Fruit fly (Drosophila melanogaster) whole organism, prepupa: ENCODE results near the gene CG32669.

Source experiments
- Blimp-1 ChIP-seq: fragments of 200-800 bp; sonication (Bioruptor generic); optimal IDR thresholded peaks from 3 replicates; lab custom pipeline; 2017; ENCODE audit warnings: missing biosample characterization, missing genetic modification characterization, mild to moderate bottlenecking, moderate library complexity, missing genetic modification reagents
- CG10631 ChIP-seq: fragments of 200-800 bp; sonication (Bioruptor generic); optimal IDR thresholded peaks from 2 replicates; lab custom pipeline; 2016; ENCODE audit warnings: missing biosample characterization, missing genetic modification characterization
- CG10669 ChIP-seq: fragments of 200-800 bp; sonication (Bioruptor generic); optimal IDR thresholded peaks from 3 replicates; lab custom pipeline; 2018; ENCODE audit warnings: missing biosample characterization, mild to moderate bottlenecking, missing genetic modification characterization, moderate library complexity
- CG11294 ChIP-seq: fragments of 200-800 bp; sonication (Bioruptor generic); IDR thresholded peaks from 2 replicates; pipeline ENCODE4 v1.3.6; 2022; ENCODE audit warnings: missing biosample characterization, missing genetic modification characterization
- CG11762 ChIP-seq: fragments of 200-800 bp; sonication (Bioruptor generic); optimal IDR thresholded peaks from 3 replicates; lab custom pipeline; 2016; ENCODE audit warnings: missing biosample characterization, missing genetic modification characterization; ENCODE audit not compliant: insufficient read depth
- CG11902 ChIP-seq: fragments of 200-800 bp; sonication (Bioruptor generic); optimal IDR thresholded peaks from 3 replicates; lab custom pipeline; 2016; ENCODE audit warnings: missing biosample characterization, missing genetic modification characterization
- CG15336 ChIP-seq: fragments of 200-800 bp; sonication (Bioruptor generic); IDR thresholded peaks from 2 replicates; pipeline ENCODE4 v1.3.6; 2022; ENCODE audit warnings: missing biosample characterization, missing genetic modification characterization
- CG3032 ChIP-seq: fragments of 200-800 bp; optimal IDR thresholded peaks from 2 replicates; lab custom pipeline; 2019; ENCODE audit warnings: missing biosample characterization, mild to moderate bottlenecking, missing genetic modification characterization, moderate library complexity
- CG31627 ChIP-seq: fragments of 200-800 bp; sonication (Bioruptor generic); optimal IDR thresholded peaks from 3 replicates; lab custom pipeline; 2016; ENCODE audit warnings: missing biosample characterization, missing genetic modification characterization
- CG32006 ChIP-seq: fragments of 200-800 bp; sonication (Bioruptor generic); optimal IDR thresholded peaks from 3 replicates; lab custom pipeline; 2017; ENCODE audit warnings: missing biosample characterization, mild to moderate bottlenecking, missing genetic modification characterization
- CG34406 ChIP-seq: fragments of 200-800 bp; sonication (Bioruptor generic); optimal IDR thresholded peaks from 3 replicates; lab custom pipeline; 2016; ENCODE audit warnings: missing biosample characterization, missing genetic modification characterization
- CG4318 ChIP-seq: fragments of 200-800 bp; sonication (Bioruptor generic); optimal IDR thresholded peaks from 3 replicates; lab custom pipeline; 2017; ENCODE audit warnings: missing biosample characterization, mild to moderate bottlenecking, missing genetic modification characterization
- CG6163 ChIP-seq: fragments of 200-800 bp; sonication (Bioruptor generic); IDR thresholded peaks from 3 replicates; pipeline ENCODE4 v1.3.6; 2022; ENCODE audit warnings: missing biosample characterization, missing genetic modification characterization
- CG6808 ChIP-seq: fragments of 200-800 bp; sonication (Bioruptor generic); optimal IDR thresholded peaks from 3 replicates; lab custom pipeline; 2017; ENCODE audit warnings: missing biosample characterization, missing genetic modification characterization, mild to moderate bottlenecking, moderate library complexity, missing genetic modification reagents
- CG7368 ChIP-seq: fragments of 200-800 bp; sonication (Bioruptor generic); optimal IDR thresholded peaks from 3 replicates; lab custom pipeline; 2016; ENCODE audit warnings: missing biosample characterization, missing genetic modification characterization
- CG8319 ChIP-seq: fragments of 200-800 bp; sonication (Bioruptor generic); optimal IDR thresholded peaks from 3 replicates; lab custom pipeline; 2016; ENCODE audit warnings: missing biosample characterization, missing genetic modification characterization
- CG8632 ChIP-seq: fragments of 200-800 bp; sonication (Bioruptor generic); optimal IDR thresholded peaks from 3 replicates; lab custom pipeline; 2016; ENCODE audit warnings: missing biosample characterization, missing genetic modification characterization
- Eip78C ChIP-seq: fragments of 200-800 bp; sonication (Bioruptor generic); peaks from one replicate; lab custom pipeline; 2016; ENCODE audit warnings: missing biosample characterization, missing genetic modification characterization
- Eip93F ChIP-seq: fragments of 200-800 bp; sonication (Bioruptor generic); optimal IDR thresholded peaks from 2 replicates; lab custom pipeline; 2016; ENCODE audit warnings: missing biosample characterization, mild to moderate bottlenecking, missing genetic modification characterization
- Ets21C ChIP-seq: fragments of 200-800 bp; sonication (Bioruptor generic); optimal IDR thresholded peaks from 3 replicates; lab custom pipeline; 2016; ENCODE audit warnings: missing biosample characterization, missing genetic modification characterization
- Ets96B ChIP-seq: fragments of 200-800 bp; optimal IDR thresholded peaks from 2 replicates; lab custom pipeline; 2019; ENCODE audit warnings: missing biosample characterization, mild to moderate bottlenecking, missing genetic modification characterization, moderate library complexity
- Gug ChIP-seq: fragments of 200-800 bp; sonication (Bioruptor generic); IDR thresholded peaks from 2 replicates; pipeline ENCODE4 v1.3.6; 2022; ENCODE audit warnings: missing biosample characterization, missing genetic modification characterization
- Hr38 ChIP-seq: sonication (Bioruptor generic); optimal IDR thresholded peaks from 2 replicates; lab custom pipeline; 2016; ENCODE audit warnings: missing biosample characterization, missing genetic modification characterization
- Hr39 ChIP-seq: fragments of 200-800 bp; sonication (Bioruptor generic); optimal IDR thresholded peaks from 2 replicates; lab custom pipeline; 2016; ENCODE audit warnings: missing biosample characterization, missing genetic modification characterization
- Hr4 ChIP-seq: fragments of 200-800 bp; sonication (Bioruptor generic); optimal IDR thresholded peaks from 3 replicates; lab custom pipeline; 2016; ENCODE audit warnings: missing biosample characterization, missing genetic modification characterization
- Lpt ChIP-seq: fragments of 200-800 bp; sonication (Bioruptor generic); optimal IDR thresholded peaks from 3 replicates; lab custom pipeline; 2016; ENCODE audit warnings: missing biosample characterization, missing genetic modification characterization
- Met ChIP-seq: fragments of 200-800 bp; sonication (Bioruptor generic); optimal IDR thresholded peaks from 3 replicates; lab custom pipeline; 2016; ENCODE audit warnings: missing biosample characterization, missing genetic modification characterization
- OdsH ChIP-seq: fragments of 200-800 bp; sonication (Bioruptor generic); optimal IDR thresholded peaks from 3 replicates; lab custom pipeline; 2016; ENCODE audit warnings: missing biosample characterization, missing genetic modification characterization
- Smox ChIP-seq: fragments of 200-800 bp; sonication (Bioruptor generic); optimal IDR thresholded peaks from 3 replicates; lab custom pipeline; 2016; ENCODE audit warnings: missing biosample characterization, missing genetic modification characterization
- Sox102F ChIP-seq: fragments of 200-800 bp; sonication (Bioruptor generic); optimal IDR thresholded peaks from 2 replicates; lab custom pipeline; 2016; ENCODE audit warnings: missing biosample characterization, mild to moderate bottlenecking, missing genetic modification characterization
- Sox14 ChIP-seq: fragments of 200-800 bp; sonication (Bioruptor generic); optimal IDR thresholded peaks from 3 replicates; lab custom pipeline; 2016; ENCODE audit warnings: missing biosample characterization, missing genetic modification characterization
- achi ChIP-seq: fragments of 200-800 bp; sonication (Bioruptor generic); optimal IDR thresholded peaks from 3 replicates; lab custom pipeline; 2016; ENCODE audit warnings: missing biosample characterization, missing genetic modification characterization
- acj6 ChIP-seq: fragments of 200-800 bp; sonication (Bioruptor generic); optimal IDR thresholded peaks from 3 replicates; lab custom pipeline; 2016; ENCODE audit warnings: missing biosample characterization, missing genetic modification characterization
- cyc ChIP-seq: fragments of 200-800 bp; sonication (Bioruptor generic); optimal IDR thresholded peaks from 3 replicates; lab custom pipeline; 2016; ENCODE audit warnings: missing biosample characterization, missing genetic modification characterization
- dac ChIP-seq: fragments of 200-800 bp; sonication (Bioruptor generic); optimal IDR thresholded peaks from 2 replicates; lab custom pipeline; 2017; ENCODE audit warnings: missing biosample characterization, mild to moderate bottlenecking, missing genetic modification characterization
- dsx ChIP-seq: fragments of 200-800 bp; optimal IDR thresholded peaks from 3 replicates; lab custom pipeline; 2019; ENCODE audit warnings: missing biosample characterization, mild to moderate bottlenecking, missing genetic modification characterization, moderate library complexity; ENCODE audit not compliant: poor library complexity, severe bottlenecking
- eg ChIP-seq: fragments of 200-800 bp; sonication (Bioruptor generic); IDR thresholded peaks from 3 replicates; pipeline ENCODE4 v1.3.6; 2022; ENCODE audit warnings: missing biosample characterization, missing genetic modification characterization
- esn ChIP-seq: fragments of 200-800 bp; sonication (Bioruptor generic); optimal IDR thresholded peaks from 2 replicates; lab custom pipeline; 2016; ENCODE audit warnings: missing biosample characterization, mild to moderate bottlenecking, missing genetic modification characterization, moderate library complexity
- fd85E ChIP-seq: fragments of 200-800 bp; sonication (Bioruptor generic); optimal IDR thresholded peaks from 3 replicates; lab custom pipeline; 2016; ENCODE audit warnings: missing biosample characterization, missing genetic modification characterization
- lz ChIP-seq: fragments of 200-800 bp; sonication (Bioruptor generic); optimal IDR thresholded peaks from 3 replicates; lab custom pipeline; 2016; ENCODE audit warnings: missing biosample characterization, missing genetic modification characterization
- net ChIP-seq: fragments of 200-800 bp; sonication (Bioruptor generic); optimal IDR thresholded peaks from 3 replicates; lab custom pipeline; 2016; ENCODE audit warnings: missing biosample characterization, missing genetic modification characterization
- pdm3 ChIP-seq: fragments of 200-800 bp; sonication (Bioruptor generic); optimal IDR thresholded peaks from 3 replicates; lab custom pipeline; 2016; ENCODE audit warnings: missing biosample characterization, missing genetic modification characterization
- spab ChIP-seq: fragments of 200-800 bp; sonication (Bioruptor generic); optimal IDR thresholded peaks from 2 replicates; lab custom pipeline; 2017; ENCODE audit warnings: missing biosample characterization, mild to moderate bottlenecking, missing genetic modification characterization, missing genetic modification reagents
- svp ChIP-seq: fragments of 200-800 bp; sonication (Bioruptor generic); peaks from one replicate; lab custom pipeline; 2016; ENCODE audit warnings: missing biosample characterization, missing genetic modification characterization
- topi ChIP-seq: fragments of 200-800 bp; sonication (Bioruptor generic); optimal IDR thresholded peaks from 3 replicates; lab custom pipeline; 2016; ENCODE audit warnings: missing biosample characterization, missing genetic modification characterization
- vri ChIP-seq: fragments of 200-800 bp; sonication (Bioruptor generic); optimal IDR thresholded peaks from 3 replicates; lab custom pipeline; 2016; ENCODE audit warnings: missing biosample characterization, mild to moderate bottlenecking, missing genetic modification characterization

The CG32669 gene

DNA sequence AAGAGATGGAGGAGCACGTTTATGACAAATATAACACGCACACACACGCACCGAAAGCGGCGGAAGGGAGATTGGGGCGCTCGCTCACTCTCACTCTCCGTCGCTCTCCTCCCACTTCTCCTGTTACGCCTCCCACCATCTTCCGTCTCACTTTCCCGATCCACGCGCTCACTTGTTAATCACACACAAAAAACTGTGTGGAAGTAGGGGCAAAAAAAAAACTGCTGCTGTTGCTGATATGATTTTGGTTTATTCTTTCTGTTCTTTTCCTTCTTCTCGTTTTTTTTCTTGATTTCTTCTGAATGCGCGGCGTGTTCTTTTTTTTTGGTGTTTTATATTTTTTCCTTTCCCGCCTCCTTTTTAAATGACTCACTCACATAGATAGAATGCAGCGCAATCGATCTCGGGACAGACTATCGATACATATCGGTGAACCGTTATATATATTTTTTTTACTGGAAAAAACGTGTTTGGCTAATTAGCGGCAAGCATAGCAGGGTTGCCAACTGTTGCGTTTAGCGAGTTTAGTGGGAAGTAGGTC lies 39.2 kb downstream of the CG32669 start (continued):
- TF ChIP-seq Sox102F (GFP tag; lab: Kevin White, UChicago) (peak; percentile 75), Smox (GFP tag; lab: Kevin White, UChicago) (peak; percentile 47), CG6163 (GFP tag; lab: Robert Waterston, UW) (peak; percentile 92), spab (GFP tag; lab: Kevin White, UChicago) (peak; percentile 83), pdm3 (GFP tag; lab: Kevin White, UChicago) (peak; percentile 54), lz (GFP tag; lab: Kevin White, UChicago) (peak; percentile 27), dsx (GFP tag; lab: Kevin White, UChicago) (peak; percentile 75), CG34406 (GFP tag; lab: Kevin White, UChicago) (peak; percentile 70), CG3032 (tag; lab: Kevin White, UChicago) (peak; percentile 66), vri (GFP tag; lab: Kevin White, UChicago) (peak; percentile 78), dac (GFP tag; lab: Kevin White, UChicago) (peak; percentile 11), Eip93F (GFP tag; lab: Kevin White, UChicago) (no peak), Hr4 (GFP tag; lab: Kevin White, UChicago) (peak; percentile 17), CG11902 (no peak), CG15336 (GFP tag; lab: Robert Waterston, UW) (peak; percentile 50), CG6808 (GFP tag; lab: Kevin White, UChicago) (peak; percentile 90), Eip78C (GFP tag; lab: Kevin White, UChicago) (peak; percentile 79), Hr38 (no peak), CG7368 (peak; percentile 52), Blimp-1 (peak; percentile 95), CG10669 (peak; percentile 76), CG11294 (peak; percentile 37; the same call in 1 of the 2 replicates), acj6 (GFP tag; lab: Kevin White, UChicago) (peak; percentile 2), fd85E (GFP tag; lab: Kevin White, UChicago) (no peak), Ets96B (tag; lab: Kevin White, UChicago) (peak; percentile 68), CG8319 (GFP tag; lab: Kevin White, UChicago) (peak; percentile 39), CG8632 (GFP tag; lab: Kevin White, UChicago) (peak; percentile 62), net (GFP tag; lab: Kevin White, UChicago) (peak; percentile 70), Gug (peak; percentile 59), Met (GFP tag; lab: Kevin White, UChicago) (peak; percentile 70), achi (peak; percentile 38), CG4318 (GFP tag; lab: Kevin White, UChicago) (no peak), Lpt (GFP tag; lab: Kevin White, UChicago) (peak; percentile 25)

DNA sequence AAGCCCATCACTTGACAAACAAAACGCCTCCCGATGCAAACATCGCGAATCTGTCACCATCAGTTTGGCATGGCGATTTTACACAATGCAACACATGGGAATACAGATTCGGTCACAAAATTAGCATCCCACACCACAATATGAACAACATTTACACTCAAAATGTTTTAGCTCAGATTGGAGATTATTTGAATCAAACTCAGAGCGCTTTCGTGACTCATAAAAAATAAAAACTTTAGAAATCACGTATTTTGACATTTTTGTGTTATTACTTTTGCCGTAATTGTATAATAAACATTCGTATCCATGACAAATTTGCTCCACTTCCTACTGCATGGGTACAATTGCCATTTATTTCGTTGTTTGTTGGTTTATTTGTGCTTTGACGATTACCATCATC lies 40.8 kb downstream of the CG32669 start:
- TF ChIP-seq Sox102F (GFP tag; lab: Kevin White, UChicago), result peak; percentile 8
- no peak for TF ChIP-seq Hr38
- no peak for TF ChIP-seq CG10631 (GFP tag; lab: Kevin White, UChicago)
- TF ChIP-seq CG6163 (GFP tag; lab: Robert Waterston, UW), result peak; percentile 64; the same call in 2 of the 3 replicates
- TF ChIP-seq Sox14 (GFP tag; lab: Kevin White, UChicago), result peak; percentile 15
- no peak for TF ChIP-seq vri (GFP tag; lab: Kevin White, UChicago)
- no peak for TF ChIP-seq CG11762 (GFP tag; lab: Kevin White, UChicago)
- peak; percentile 30 for TF ChIP-seq cyc (GFP tag; lab: Kevin White, UChicago)
- TF ChIP-seq Gug, result no peak
- TF ChIP-seq svp, result peak; percentile 65
- TF ChIP-seq CG15336 (GFP tag; lab: Robert Waterston, UW), result peak; percentile 47
- TF ChIP-seq pdm3 (GFP tag; lab: Kevin White, UChicago), result peak; percentile 24
- TF ChIP-seq Hr39 (GFP tag; lab: Kevin White, UChicago), result peak; percentile 46
- no peak for TF ChIP-seq Ets21C
- TF ChIP-seq net (GFP tag; lab: Kevin White, UChicago), result peak; percentile 36
- peak; percentile 48 for TF ChIP-seq Hr4 (GFP tag; lab: Kevin White, UChicago)
- peak; percentile 4 for TF ChIP-seq achi
- TF ChIP-seq topi (GFP tag; lab: Kevin White, UChicago), result peak; percentile 14
- TF ChIP-seq Smox (GFP tag; lab: Kevin White, UChicago), result peak; percentile 19
- peak; percentile 28 for TF ChIP-seq acj6 (GFP tag; lab: Kevin White, UChicago)
- TF ChIP-seq Eip78C (GFP tag; lab: Kevin White, UChicago), result peak; percentile 51
- peak; percentile 27 for TF ChIP-seq CG31627 (GFP tag; lab: Kevin White, UChicago)
- peak; percentile 37 for TF ChIP-seq esn (GFP tag; lab: Kevin White, UChicago)
- peak; percentile 0 for TF ChIP-seq CG10669
- TF ChIP-seq OdsH, result peak; percentile 5
- TF ChIP-seq lz (GFP tag; lab: Kevin White, UChicago), result peak; percentile 2
- TF ChIP-seq Met (GFP tag; lab: Kevin White, UChicago), result peak; percentile 35
- peak; percentile 13 for TF ChIP-seq CG32006 (GFP tag; lab: Kevin White, UChicago)
- TF ChIP-seq eg (GFP tag; lab: Robert Waterston, UW), result peak; percentile 49; the same call in 1 of the 3 replicates
